Fruit fly (Drosophila melanogaster) whole organism, prepupa: ENCODE measurements around the gene Ankrd49.

Experiments used
- Met ChIP-seq: fragments of 200-800 bp; sonication (Bioruptor generic); optimal IDR thresholded peaks from 3 replicates; lab custom pipeline; 2016; ENCODE audit warnings: missing biosample characterization, missing genetic modification characterization
- Sox102F ChIP-seq: fragments of 200-800 bp; sonication (Bioruptor generic); optimal IDR thresholded peaks from 2 replicates; lab custom pipeline; 2016; ENCODE audit warnings: missing biosample characterization, mild to moderate bottlenecking, missing genetic modification characterization
- svp ChIP-seq: fragments of 200-800 bp; sonication (Bioruptor generic); peaks from one replicate; lab custom pipeline; 2016; ENCODE audit warnings: missing biosample characterization, missing genetic modification characterization
- topi ChIP-seq: fragments of 200-800 bp; sonication (Bioruptor generic); optimal IDR thresholded peaks from 3 replicates; lab custom pipeline; 2016; ENCODE audit warnings: missing biosample characterization, missing genetic modification characterization

dm6 chr2L:15052805-15053388 is 45.7 kb upstream of the Ankrd49 start:
- TF ChIP-seq topi (GFP tag; lab: Kevin White, UChicago) (no peak), Sox102F (GFP tag; lab: Kevin White, UChicago) (no peak), Met (no peak), svp (GFP tag; lab: Kevin White, UChicago) (no peak)
